Worm (Caenorhabditis elegans) whole organism, L4 larva: ENCODE data around the gene gly-14.

Experiments
- ceh-82 ChIP-seq: sonication (generic microtip); optimal IDR thresholded peaks from 2 replicates; lab custom pipeline; 2017; ENCODE audit warnings: missing biosample characterization, missing genetic modification characterization
- egl-27 ChIP-seq: sonication (generic microtip); optimal IDR thresholded peaks from 3 replicates; lab custom pipeline; 2017; ENCODE audit warnings: missing biosample characterization, missing genetic modification reagents, missing genetic modification characterization
- hif-1 ChIP-seq, 2 experiments: sonication (generic microtip); optimal IDR thresholded peaks; 2 replicates each; lab custom pipeline; 2016 to 2017; ENCODE audit warnings: missing compliant biosample characterization in 2 of 2, missing genetic modification characterization in 2 of 2, missing genetic modification reagents in 2 of 2, missing genotype in 2 of 2, mild to moderate bottlenecking in 1 of 2
- lin-13 ChIP-seq: fragments of 150-350 bp; optimal IDR thresholded peaks from 2 replicates; lab custom pipeline; 2014; ENCODE audit warnings: missing biosample characterization, missing genetic modification reagents, missing genetic modification characterization
- nhr-10 ChIP-seq: fragments of 150-350 bp; optimal IDR thresholded peaks from 2 replicates; lab custom pipeline; 2014; ENCODE audit warnings: missing biosample characterization, missing genetic modification characterization
- nhr-76 ChIP-seq: fragments of 150-350 bp; optimal IDR thresholded peaks from 2 replicates; lab custom pipeline; 2014; ENCODE audit warnings: missing biosample characterization, missing genetic modification characterization
- skn-1 ChIP-seq: fragments of 150-350 bp; optimal IDR thresholded peaks from 2 replicates; lab custom pipeline; 2014; ENCODE audit warnings: missing biosample characterization, missing genetic modification characterization
- unc-62 ChIP-seq, 3 experiments: fragments of 150-350 bp in 1 of 3; sonication (generic microtip); optimal IDR thresholded peaks in 2 of 3; peaks in 1 of 3; 1 replicate in 1 of 3; 2 replicates in 2 of 3; lab custom pipeline; 2014 to 2017; ENCODE audit warnings: missing biosample characterization in 3 of 3, missing genetic modification characterization in 3 of 3, missing genetic modification reagents in 3 of 3, missing genotype in 1 of 3

- no peak for TF ChIP-seq nhr-76 (tag; lab: Kevin White, UChicago)
- no peak for TF ChIP-seq hif-1 (tag; optimal IDR thresholded peaks at IDR 0.05; lab: Kevin White, UChicago)
- peak in 1 of 2 experiments; percentile 70 for TF ChIP-seq unc-62 (GFP tag; optimal IDR thresholded peaks at IDR 0.05 in 1 of 2; lab: Kevin White, UChicago)
- no peak for TF ChIP-seq unc-62 (tag; optimal IDR thresholded peaks at IDR 0.05; lab: Kevin White, UChicago)
- TF ChIP-seq lin-13: no peak
- no peak for TF ChIP-seq nhr-10 (tag; lab: Kevin White, UChicago)
- no peak for TF ChIP-seq egl-27 (tag; lab: Kevin White, UChicago)
- TF ChIP-seq ceh-82 (tag; lab: Kevin White, UChicago): no peak
- no peak for TF ChIP-seq skn-1
Observed at ce11 chrIII:3542105-3542504, 49.1 kb upstream of the gly-14 start.
